Worm (Caenorhabditis elegans) whole organism, L2 larva: ENCODE measurements around the gene F31D4.2.

Experiments used
- F13H6.1 ChIP-seq: sonication (generic microtip); optimal IDR thresholded peaks from 2 replicates; lab custom pipeline; 2016; ENCODE audit warnings: missing genetic modification characterization, missing compliant biosample characterization
- ama-1 ChIP-seq: fragments of 150-350 bp; optimal IDR thresholded peaks from 2 replicates; lab custom pipeline; 2018; ENCODE audit warnings: inconsistent platforms
- ceh-16 ChIP-seq: fragments of 150-350 bp; optimal IDR thresholded peaks from 2 replicates; lab custom pipeline; 2014; ENCODE audit warnings: missing biosample characterization, missing genetic modification characterization
- elt-1 ChIP-seq: fragments of 150-350 bp; optimal IDR thresholded peaks from 2 replicates; lab custom pipeline; 2014; ENCODE audit warnings: missing biosample characterization, missing genetic modification characterization
- lin-11 ChIP-seq: fragments of 150-350 bp; sonication (generic microtip); optimal IDR thresholded peaks from 2 replicates; lab custom pipeline; 2014; ENCODE audit warnings: missing biosample characterization, missing genetic modification characterization, inconsistent platforms, mixed read lengths
- snpc-4 ChIP-seq: fragments of 150-350 bp; optimal IDR thresholded peaks from 2 replicates; lab custom pipeline; 2014; ENCODE audit warnings: missing biosample characterization, missing genetic modification characterization
- unc-39 ChIP-seq: fragments of 150-350 bp; optimal IDR thresholded peaks from 2 replicates; lab custom pipeline; 2014; ENCODE audit warnings: missing biosample characterization, missing genetic modification characterization

- TF ChIP-seq F13H6.1 (no peak), ceh-16 (tag; lab: Kevin White, UChicago) (no peak), ama-1 (lab: Kevin White, UChicago) (no peak), snpc-4 (no peak), unc-39 (tag; lab: Kevin White, UChicago) (no peak), elt-1 (tag; lab: Kevin White, UChicago) (no peak), lin-11 (tag; lab: Kevin White, UChicago) (no peak)
Measured at ce11 chrV:20841484-20841883, 3.9 kb downstream of the F31D4.2 start.
